Worm (Caenorhabditis elegans) whole organism, early embryonic: ENCODE results near the gene K09B11.4.

ENCODE experiments used
- B0310.2 ChIP-seq: sonication (generic microtip); optimal IDR thresholded peaks from 2 replicates; lab custom pipeline; 2016; ENCODE audit warnings: mild to moderate bottlenecking, missing genetic modification characterization, missing compliant biosample characterization
- F13C5.2 ChIP-seq: sonication (generic microtip); optimal IDR thresholded peaks from 2 replicates; lab custom pipeline; 2017; ENCODE audit warnings: mild to moderate bottlenecking, missing genetic modification characterization, inconsistent platforms, missing compliant biosample characterization
- ama-1 ChIP-seq: fragments of 150-350 bp; optimal IDR thresholded peaks from 2 replicates; lab custom pipeline; 2014
- ceh-13 ChIP-seq: fragments of 200-800 bp; sonication (Bioruptor generic); optimal IDR thresholded peaks from 2 replicates; lab custom pipeline; 2018; ENCODE audit warnings: mild to moderate bottlenecking, missing genetic modification characterization, missing compliant biosample characterization
- ets-7 ChIP-seq: sonication (generic microtip); optimal IDR thresholded peaks from 2 replicates; lab custom pipeline; 2016; ENCODE audit warnings: missing genotype, missing genetic modification characterization, missing compliant biosample characterization
- hmbx-1 ChIP-seq: sonication (generic microtip); optimal IDR thresholded peaks from 2 replicates; lab custom pipeline; 2016; ENCODE audit warnings: mild to moderate bottlenecking, missing genetic modification characterization, missing compliant biosample characterization
- hmg-4 ChIP-seq: fragments of 200-800 bp; sonication (Bioruptor generic); optimal IDR thresholded peaks from 2 replicates; lab custom pipeline; 2018; ENCODE audit warnings: mild to moderate bottlenecking, missing genetic modification characterization, missing compliant biosample characterization
- hnd-1 ChIP-seq: sonication (generic microtip); optimal IDR thresholded peaks from 2 replicates; lab custom pipeline; 2016; ENCODE audit warnings: missing genetic modification characterization, missing compliant biosample characterization
- pes-1 ChIP-seq: fragments of 200-800 bp; sonication (Bioruptor generic); IDR thresholded peaks from 2 replicates; pipeline ENCODE4 v1.3.6; 2022; ENCODE audit warnings: missing genetic modification reagents, missing genetic modification characterization, missing compliant biosample characterization
- scrt-1 ChIP-seq: fragments of 200-800 bp; sonication (Bioruptor generic); IDR thresholded peaks from 2 replicates; pipeline ENCODE4 v1.3.6; 2022; ENCODE audit warnings: missing genetic modification characterization, missing compliant biosample characterization
- sea-1 ChIP-seq: fragments of 200-800 bp; sonication (Bioruptor generic); conservative IDR thresholded peaks from 2 replicates; pipeline ENCODE4 v1.3.6; 2022; ENCODE audit warnings: missing genetic modification characterization, missing compliant biosample characterization
- tbx-11 ChIP-seq: fragments of 200-800 bp; sonication (Bioruptor generic); IDR thresholded peaks from 2 replicates; pipeline ENCODE4 v1.3.6; 2022; ENCODE audit warnings: missing genetic modification characterization, missing compliant biosample characterization
- tra-4 ChIP-seq: sonication (generic microtip); optimal IDR thresholded peaks from 2 replicates; lab custom pipeline; 2017; ENCODE audit warnings: missing genetic modification characterization, missing compliant biosample characterization

ce11 chrIV:13393246-13393716 lies 36.1 kb upstream of the K09B11.4 start:
- TF ChIP-seq ceh-13 (GFP tag; lab: Kevin White, UChicago), result no peak
- TF ChIP-seq pes-1, result no peak
- no peak for TF ChIP-seq hnd-1 (tag; lab: Kevin White, UChicago)
- no peak for TF ChIP-seq hmbx-1
- TF ChIP-seq tbx-11, result no peak
- no peak for TF ChIP-seq ets-7 (tag; lab: Kevin White, UChicago)
- no peak for TF ChIP-seq ama-1
- TF ChIP-seq F13C5.2 (tag; lab: Kevin White, UChicago), result no peak
- TF ChIP-seq scrt-1 (GFP tag; lab: Robert Waterston, UW), result no peak
- no peak for TF ChIP-seq sea-1 (GFP tag; lab: Robert Waterston, UW)
- TF ChIP-seq B0310.2 (tag; lab: Kevin White, UChicago), result no peak
- TF ChIP-seq hmg-4 (GFP tag; lab: Kevin White, UChicago), result no peak
- TF ChIP-seq tra-4 (tag; lab: Kevin White, UChicago), result no peak
